In genomic region chrX:3053306-3053705, dm6 we compare ENCODE assay signal across 1 fruit fly cellular context.
TF ChIP-seq lines count a peak whose summit lies in the region.

No protein-coding gene starts in this region.

TF ChIP-seq in whole organism, embryonic, 481 proteins besides CTCF, POLR2A, EP300 and RAD21 (continued from another document and continues in another):
- 0 out of 3 replicates have a peak, but pooled peaks have one; percentile 12 for TF ChIP-seq ci (GFP tag; IDR thresholded peaks at IDR 0.05; lab: Robert Waterston, UW)
- TF ChIP-seq chif (GFP tag; optimal IDR thresholded peaks at IDR 0.05; lab: Kevin White, UChicago): no peak
- TF ChIP-seq sc (optimal IDR thresholded peaks at IDR 0.05; lab: Kevin White, UChicago): no peak
- TF ChIP-seq sc (GFP tag; optimal IDR thresholded peaks at IDR 0.05; lab: Kevin White, UChicago): no peak
- TF ChIP-seq CG10267 (tag; optimal IDR thresholded peaks at IDR 0.05; lab: Kevin White, UChicago): no peak
- TF ChIP-seq dpn (GFP tag; optimal IDR thresholded peaks at IDR 0.05; lab: Kevin White, UChicago): no peak
- 0 out of 3 replicates have a peak, but pooled peaks have one; percentile 34 for TF ChIP-seq zfh1 (GFP tag; IDR thresholded peaks at IDR 0.05; lab: Robert Waterston, UW)
- TF ChIP-seq Sry-β (GFP tag; optimal IDR thresholded peaks at IDR 0.05; lab: Kevin White, UChicago): no peak
- TF ChIP-seq CG30020 (tag; optimal IDR thresholded peaks at IDR 0.05; lab: Kevin White, UChicago): no peak
- no peak for TF ChIP-seq CG13123 (GFP tag; optimal IDR thresholded peaks at IDR 0.05; lab: Kevin White, UChicago)
- TF ChIP-seq CG12659 (GFP tag; optimal IDR thresholded peaks at IDR 0.05; lab: Kevin White, UChicago): no peak
- peak; percentile 19; the same call in 1 of the 2 replicates for TF ChIP-seq CG10366 (GFP tag; IDR thresholded peaks at IDR 0.05; lab: Robert Waterston, UW)
- TF ChIP-seq chn (GFP tag; optimal IDR thresholded peaks at IDR 0.05; lab: Kevin White, UChicago): no peak
- TF ChIP-seq CG34422 (GFP tag; IDR thresholded peaks at IDR 0.05; lab: Robert Waterston, UW): 0 out of 3 replicates have a peak, but pooled peaks have one; percentile 35
- no peak for TF ChIP-seq CG2120 (GFP tag; optimal IDR thresholded peaks at IDR 0.05; lab: Kevin White, UChicago)
- no peak for TF ChIP-seq CG6254 (GFP tag; optimal IDR thresholded peaks at IDR 0.05; lab: Kevin White, UChicago)
- TF ChIP-seq gfzf (GFP tag; optimal IDR thresholded peaks at IDR 0.05; lab: Kevin White, UChicago): no peak
- TF ChIP-seq crp (GFP tag; optimal IDR thresholded peaks at IDR 0.05; lab: Kevin White, UChicago): no peak
- TF ChIP-seq CG4707 (GFP tag; optimal IDR thresholded peaks at IDR 0.05; lab: Kevin White, UChicago): no peak
- TF ChIP-seq inv (GFP tag; IDR thresholded peaks at IDR 0.05; lab: Robert Waterston, UW; ENCODE audit: partially characterized antibody): no peak
- no peak for TF ChIP-seq CG1602 (GFP tag; optimal IDR thresholded peaks at IDR 0.05; lab: Kevin White, UChicago)
- no peak for TF ChIP-seq CG4820 (GFP tag; optimal IDR thresholded peaks at IDR 0.05; lab: Kevin White, UChicago)
- TF ChIP-seq nerfin-2 (GFP tag; IDR thresholded peaks at IDR 0.05; lab: Robert Waterston, UW; ENCODE audit: partially characterized antibody): no peak
- TF ChIP-seq CG2875 (GFP tag; optimal IDR thresholded peaks at IDR 0.05; lab: Kevin White, UChicago): no peak
- TF ChIP-seq Doc2 (GFP tag; IDR thresholded peaks at IDR 0.05; lab: Robert Waterston, UW): no peak
- TF ChIP-seq CG4424 (GFP tag; optimal IDR thresholded peaks at IDR 0.05; lab: Kevin White, UChicago): no peak
- TF ChIP-seq repo (GFP tag; optimal IDR thresholded peaks at IDR 0.05; lab: Kevin White, UChicago): no peak
- TF ChIP-seq nau (GFP tag; optimal IDR thresholded peaks at IDR 0.05; lab: Kevin White, UChicago): no peak
- TF ChIP-seq fd64A (GFP tag; optimal IDR thresholded peaks at IDR 0.05; lab: Kevin White, UChicago): no peak
- TF ChIP-seq Jarid2 (GFP tag; optimal IDR thresholded peaks at IDR 0.05; lab: Kevin White, UChicago): no peak
- TF ChIP-seq psq (GFP tag; optimal IDR thresholded peaks at IDR 0.05; lab: Kevin White, UChicago): no peak
- no peak for TF ChIP-seq CG18476 (GFP tag; optimal IDR thresholded peaks at IDR 0.05; lab: Kevin White, UChicago)
- TF ChIP-seq GATAe (GFP tag; conservative IDR thresholded peaks at IDR 0.05; lab: Robert Waterston, UW): no peak
- TF ChIP-seq gro (GFP tag; optimal IDR thresholded peaks at IDR 0.05; lab: Kevin White, UChicago): no peak
- no peak for TF ChIP-seq sd (tag; optimal IDR thresholded peaks at IDR 0.05; lab: Kevin White, UChicago)
- TF ChIP-seq Chrac-16 (GFP tag; optimal IDR thresholded peaks at IDR 0.05; lab: Kevin White, UChicago): no peak
- no peak for TF ChIP-seq HLH3B (GFP tag; IDR thresholded peaks at IDR 0.05; lab: Robert Waterston, UW)
- TF ChIP-seq CG16863 (GFP tag; optimal IDR thresholded peaks at IDR 0.05; lab: Kevin White, UChicago): no peak
- peak; percentile 58 for TF ChIP-seq corto (GFP tag; optimal IDR thresholded peaks at IDR 0.05; lab: Kevin White, UChicago)
- peak; percentile 17 for TF ChIP-seq nmo (GFP tag; optimal IDR thresholded peaks at IDR 0.05; lab: Kevin White, UChicago)
- no peak for TF ChIP-seq rib (GFP tag; IDR thresholded peaks at IDR 0.05; lab: Robert Waterston, UW)
- TF ChIP-seq CG11696 (GFP tag; IDR thresholded peaks at IDR 0.05; lab: Robert Waterston, UW): no peak
- TF ChIP-seq Atf-2 (GFP tag; optimal IDR thresholded peaks at IDR 0.05; lab: Kevin White, UChicago): no peak
- TF ChIP-seq D19B (GFP tag; optimal IDR thresholded peaks at IDR 0.05; lab: Kevin White, UChicago): no peak
- TF ChIP-seq CG3995 (GFP tag; optimal IDR thresholded peaks at IDR 0.05; lab: Kevin White, UChicago): no peak
- no peak for TF ChIP-seq Hey (tag; optimal IDR thresholded peaks at IDR 0.05; lab: Kevin White, UChicago)
- peak; percentile 26 for TF ChIP-seq gem (tag; optimal IDR thresholded peaks at IDR 0.05; lab: Kevin White, UChicago)
- peak; percentile 20; the same call in 1 of the 2 replicates for TF ChIP-seq slbo (GFP tag; IDR thresholded peaks at IDR 0.05; lab: Robert Waterston, UW)
- no peak for TF ChIP-seq kni (GFP tag; optimal IDR thresholded peaks at IDR 0.05; lab: Kevin White, UChicago)
- TF ChIP-seq CG2889 (GFP tag; IDR thresholded peaks at IDR 0.05; lab: Robert Waterston, UW): no peak
- TF ChIP-seq ftz-f1 (GFP tag; optimal IDR thresholded peaks at IDR 0.05; lab: Kevin White, UChicago): no peak
- TF ChIP-seq trh (GFP tag; optimal IDR thresholded peaks at IDR 0.05; lab: Kevin White, UChicago): no peak
- no peak for TF ChIP-seq slp2 (GFP tag; optimal IDR thresholded peaks at IDR 0.05; lab: Kevin White, UChicago)
- TF ChIP-seq CG14860 (GFP tag; IDR thresholded peaks at IDR 0.05; lab: Robert Waterston, UW; ENCODE audit: partially characterized antibody): no peak
- no peak for TF ChIP-seq stwl (tag; optimal IDR thresholded peaks at IDR 0.05; lab: Kevin White, UChicago)
- no peak for TF ChIP-seq insv (GFP tag; optimal IDR thresholded peaks at IDR 0.05; lab: Kevin White, UChicago)
- no peak for TF ChIP-seq pros (GFP tag; optimal IDR thresholded peaks at IDR 0.05; lab: Kevin White, UChicago)
- TF ChIP-seq CG7372 (GFP tag; IDR thresholded peaks at IDR 0.05; lab: Robert Waterston, UW): 0 out of 2 replicates have a peak, but pooled peaks have one; percentile 13
- peak; percentile 49 for TF ChIP-seq row (GFP tag; IDR thresholded peaks at IDR 0.05; lab: Robert Waterston, UW)
- no peak for TF ChIP-seq CG8089 (GFP tag; optimal IDR thresholded peaks at IDR 0.05; lab: Kevin White, UChicago)
- TF ChIP-seq CG17568 (GFP tag; optimal IDR thresholded peaks at IDR 0.05; lab: Kevin White, UChicago): no peak
- TF ChIP-seq Dbx (GFP tag; IDR thresholded peaks at IDR 0.05; lab: Robert Waterston, UW): no peak
- TF ChIP-seq CG11695 (GFP tag; IDR thresholded peaks at IDR 0.05; lab: Robert Waterston, UW): no peak
- TF ChIP-seq tgo (GFP tag; IDR thresholded peaks at IDR 0.05; lab: Robert Waterston, UW): peak; percentile 24; the same call in 1 of the 3 replicates
- TF ChIP-seq CG11085 (GFP tag; IDR thresholded peaks at IDR 0.05; lab: Robert Waterston, UW): no peak
- peak; percentile 13; the same call in 1 of the 2 replicates for TF ChIP-seq ara (GFP tag; IDR thresholded peaks at IDR 0.05; lab: Robert Waterston, UW)
- TF ChIP-seq ken (GFP tag; IDR thresholded peaks at IDR 0.05; lab: Robert Waterston, UW): no peak
- no peak for TF ChIP-seq NfI (GFP tag; optimal IDR thresholded peaks at IDR 0.05; lab: Kevin White, UChicago)
- peak; percentile 90 for TF ChIP-seq lbe (GFP tag; optimal IDR thresholded peaks at IDR 0.05; lab: Kevin White, UChicago)
- TF ChIP-seq CG8478 (optimal IDR thresholded peaks at IDR 0.05; lab: Kevin White, UChicago): no peak
- TF ChIP-seq Hr51 (GFP tag; optimal IDR thresholded peaks at IDR 0.05; lab: Kevin White, UChicago): peak in 1 of 2 experiments; percentile 3
- no peak for TF ChIP-seq CG13894 (tag; optimal IDR thresholded peaks at IDR 0.05; lab: Kevin White, UChicago)
- no peak for TF ChIP-seq Sry-δ (GFP tag; optimal IDR thresholded peaks at IDR 0.05; lab: Kevin White, UChicago)
- TF ChIP-seq eyg (GFP tag; optimal IDR thresholded peaks at IDR 0.05; lab: Kevin White, UChicago): no peak
- no peak for TF ChIP-seq CG13424 (tag; optimal IDR thresholded peaks at IDR 0.05; lab: Kevin White, UChicago)
- no peak for TF ChIP-seq Usf (GFP tag; optimal IDR thresholded peaks at IDR 0.05; lab: Kevin White, UChicago)
- 0 out of 3 replicates have a peak, but pooled peaks have one; percentile 10 for TF ChIP-seq Optix (GFP tag; IDR thresholded peaks at IDR 0.05; lab: Robert Waterston, UW)
- TF ChIP-seq CG14050 (GFP tag; IDR thresholded peaks at IDR 0.05; lab: Robert Waterston, UW): peak; percentile 19; the same call in 1 of the 3 replicates
- TF ChIP-seq sens (GFP tag; lab: Kevin White, UChicago): peak; percentile 70
- TF ChIP-seq cas (GFP tag; IDR thresholded peaks at IDR 0.05; lab: Robert Waterston, UW): no peak
- peak; percentile 51; the same call in 1 of the 2 replicates for TF ChIP-seq CG14441 (GFP tag; IDR thresholded peaks at IDR 0.05; lab: Robert Waterston, UW)
- TF ChIP-seq lilli (GFP tag; optimal IDR thresholded peaks at IDR 0.05; lab: Kevin White, UChicago): no peak
- no peak for TF ChIP-seq CG18011 (GFP tag; optimal IDR thresholded peaks at IDR 0.05; lab: Kevin White, UChicago)
- 0 out of 2 replicates have a peak, but pooled peaks have one; percentile 40 for TF ChIP-seq lmd (GFP tag; IDR thresholded peaks at IDR 0.05; lab: Robert Waterston, UW)
- TF ChIP-seq Bgb (GFP tag; IDR thresholded peaks at IDR 0.05; lab: Robert Waterston, UW; ENCODE audit: partially characterized antibody): no peak
- no peak for TF ChIP-seq Dp (GFP tag; optimal IDR thresholded peaks at IDR 0.05; lab: Kevin White, UChicago)
- no peak for TF ChIP-seq CG43689 (GFP tag; IDR thresholded peaks at IDR 0.05; lab: Robert Waterston, UW)
- no peak for TF ChIP-seq B-H2 (GFP tag; optimal IDR thresholded peaks at IDR 0.05; lab: Kevin White, UChicago)
- TF ChIP-seq CG13624 (GFP tag; optimal IDR thresholded peaks at IDR 0.05; lab: Kevin White, UChicago): no peak
- TF ChIP-seq Sin3A (optimal IDR thresholded peaks at IDR 0.05; lab: Kevin White, UChicago): no peak
- no peak for TF ChIP-seq bbx (GFP tag; IDR thresholded peaks at IDR 0.05; lab: Robert Waterston, UW; ENCODE audit: partially characterized antibody)
- no peak for TF ChIP-seq Mad (GFP tag; optimal IDR thresholded peaks at IDR 0.05; lab: Kevin White, UChicago)
- TF ChIP-seq gsb (GFP tag; IDR thresholded peaks at IDR 0.05; lab: Robert Waterston, UW): no peak
- TF ChIP-seq Abd-B (GFP tag; optimal IDR thresholded peaks at IDR 0.05; lab: Kevin White, UChicago): peak; percentile 17
- TF ChIP-seq Oli (tag; optimal IDR thresholded peaks at IDR 0.05; lab: Kevin White, UChicago): peak; percentile 8
- TF ChIP-seq Drgx (GFP tag; IDR thresholded peaks at IDR 0.05; lab: Robert Waterston, UW): peak; percentile 84
- TF ChIP-seq btn (GFP tag; optimal IDR thresholded peaks at IDR 0.05; lab: Kevin White, UChicago): no peak
- no peak for TF ChIP-seq mirr (GFP tag; optimal IDR thresholded peaks at IDR 0.05; lab: Kevin White, UChicago)
- TF ChIP-seq grn (GFP tag; optimal IDR thresholded peaks at IDR 0.05; lab: Kevin White, UChicago): no peak
- TF ChIP-seq CG18619 (GFP tag; optimal IDR thresholded peaks at IDR 0.05; lab: Kevin White, UChicago): no peak
- no peak for TF ChIP-seq CG17829 (tag; optimal IDR thresholded peaks at IDR 0.05; lab: Kevin White, UChicago)
- no peak for TF ChIP-seq fu2 (GFP tag; optimal IDR thresholded peaks at IDR 0.05; lab: Kevin White, UChicago)
- TF ChIP-seq H15 (GFP tag; IDR thresholded peaks at IDR 0.05; lab: Robert Waterston, UW): no peak
- TF ChIP-seq CG7556 (GFP tag; optimal IDR thresholded peaks at IDR 0.05; lab: Kevin White, UChicago): no peak
- TF ChIP-seq CG15479 (GFP tag; optimal IDR thresholded peaks at IDR 0.05; lab: Kevin White, UChicago): no peak
- TF ChIP-seq abd-A (tag; optimal IDR thresholded peaks at IDR 0.05; lab: Kevin White, UChicago): no peak
- peak; percentile 60 for TF ChIP-seq CG4404 (GFP tag; IDR thresholded peaks at IDR 0.05; lab: Robert Waterston, UW)
- peak; percentile 15 for TF ChIP-seq CG15269 (tag; optimal IDR thresholded peaks at IDR 0.05; lab: Kevin White, UChicago)
- TF ChIP-seq CG1832 (GFP tag; optimal IDR thresholded peaks at IDR 0.05; lab: Kevin White, UChicago): peak; percentile 32
- TF ChIP-seq CG1603 (tag; optimal IDR thresholded peaks at IDR 0.05; lab: Kevin White, UChicago): peak; percentile 13
- no peak for TF ChIP-seq CG33557 (GFP tag; optimal IDR thresholded peaks at IDR 0.05; lab: Kevin White, UChicago)
- no peak for TF ChIP-seq Bteb2 (GFP tag; optimal IDR thresholded peaks at IDR 0.05; lab: Kevin White, UChicago)
- peak; percentile 3 for TF ChIP-seq grau (tag; optimal IDR thresholded peaks at IDR 0.05; lab: Kevin White, UChicago)
- no peak for TF ChIP-seq onecut (GFP tag; IDR thresholded peaks at IDR 0.05; lab: Robert Waterston, UW)
- TF ChIP-seq CG7928 (GFP tag; optimal IDR thresholded peaks at IDR 0.05; lab: Kevin White, UChicago): no peak
- no peak for TF ChIP-seq prd (optimal IDR thresholded peaks at IDR 0.05; lab: Kevin White, UChicago)
- peak; percentile 52; the same call in 1 of the 3 replicates for TF ChIP-seq prd (GFP tag; IDR thresholded peaks at IDR 0.05; lab: Robert Waterston, UW)
- TF ChIP-seq dysf (GFP tag; IDR thresholded peaks at IDR 0.05; lab: Robert Waterston, UW): 0 out of 3 replicates have a peak, but pooled peaks have one; percentile 49
- no peak for TF ChIP-seq CG2129 (GFP tag; IDR thresholded peaks at IDR 0.05; lab: Robert Waterston, UW; ENCODE audit: partially characterized antibody)
- TF ChIP-seq H2.0 (GFP tag; IDR thresholded peaks at IDR 0.05; lab: Robert Waterston, UW): no peak
- no peak for TF ChIP-seq pfk (GFP tag; optimal IDR thresholded peaks at IDR 0.05; lab: Kevin White, UChicago)
- TF ChIP-seq CG8924 (tag; optimal IDR thresholded peaks at IDR 0.05; lab: Kevin White, UChicago): no peak
- TF ChIP-seq so (GFP tag; IDR thresholded peaks at IDR 0.05; lab: Robert Waterston, UW): no peak
- no peak for TF ChIP-seq HHEX (GFP tag; optimal IDR thresholded peaks at IDR 0.05; lab: Kevin White, UChicago)
- peak; percentile 31; the same call in 1 of the 2 replicates for TF ChIP-seq Ptx1 (GFP tag; IDR thresholded peaks at IDR 0.05; lab: Robert Waterston, UW)
- no peak for TF ChIP-seq Dad (GFP tag; optimal IDR thresholded peaks at IDR 0.05; lab: Kevin White, UChicago)
- TF ChIP-seq CG7839 (tag; optimal IDR thresholded peaks at IDR 0.05; lab: Kevin White, UChicago): peak; percentile 35
- no peak for TF ChIP-seq CG7786 (GFP tag; optimal IDR thresholded peaks at IDR 0.05; lab: Kevin White, UChicago)
- TF ChIP-seq vvl (GFP tag; IDR thresholded peaks at IDR 0.05; lab: Robert Waterston, UW): peak; percentile 53
- peak; percentile 50; the same call in 1 of the 2 replicates for TF ChIP-seq CG17328 (GFP tag; IDR thresholded peaks at IDR 0.05; lab: Robert Waterston, UW)
- no peak for TF ChIP-seq tna (GFP tag; IDR thresholded peaks at IDR 0.05; lab: Robert Waterston, UW; ENCODE audit: partially characterized antibody)
- TF ChIP-seq pho (GFP tag; optimal IDR thresholded peaks at IDR 0.05; lab: Kevin White, UChicago): no peak
- no peak for TF ChIP-seq HLH54F (GFP tag; optimal IDR thresholded peaks at IDR 0.05; lab: Kevin White, UChicago)
- no peak for TF ChIP-seq Gug (GFP tag; IDR thresholded peaks at IDR 0.05; lab: Robert Waterston, UW)
- no peak for TF ChIP-seq ato (GFP tag; IDR thresholded peaks at IDR 0.05; lab: Robert Waterston, UW; ENCODE audit: partially characterized antibody)
